Worm (Caenorhabditis elegans) whole organism, young adult: Measurements from ENCODE around the gene C08F11.3.

Experiments
- B0019.2 ChIP-seq: fragments of 200-800 bp; sonication (Bioruptor generic); conservative IDR thresholded peaks from 2 replicates; pipeline ENCODE4 v1.3.6; 2022; ENCODE audit warnings: missing genetic modification reagents, missing genetic modification characterization, missing compliant biosample characterization
- C17E4.6 ChIP-seq: fragments of 200-800 bp; sonication (Bioruptor generic); IDR thresholded peaks from 2 replicates; pipeline ENCODE4 v1.3.6; 2022; ENCODE audit warnings: missing genetic modification reagents, missing genetic modification characterization, missing compliant biosample characterization
- F10E7.11 ChIP-seq: sonication (generic microtip); optimal IDR thresholded peaks from 2 replicates; lab custom pipeline; 2017; ENCODE audit warnings: mild to moderate bottlenecking, missing genetic modification characterization, moderate library complexity, missing compliant biosample characterization
- F22D6.2 ChIP-seq: sonication (generic microtip); optimal IDR thresholded peaks from 2 replicates; lab custom pipeline; 2016; ENCODE audit warnings: mild to moderate bottlenecking, missing genetic modification characterization, missing compliant biosample characterization
- F57C9.4 ChIP-seq: sonication (generic microtip); optimal IDR thresholded peaks from 2 replicates; lab custom pipeline; 2017; ENCODE audit warnings: mild to moderate bottlenecking, missing genetic modification characterization, missing compliant biosample characterization
- aptf-3 ChIP-seq: fragments of 200-800 bp; sonication (Bioruptor generic); IDR thresholded peaks from 2 replicates; pipeline ENCODE4 v1.3.6; 2022; ENCODE audit warnings: missing genetic modification characterization, missing compliant biosample characterization
- attf-3 ChIP-seq: fragments of 200-800 bp; sonication (Bioruptor generic); conservative IDR thresholded peaks from 2 replicates; pipeline ENCODE4 v1.3.6; 2022; ENCODE audit warnings: missing genetic modification reagents, missing genetic modification characterization, missing compliant biosample characterization
- cebp-1 ChIP-seq, 2 experiments: fragments of 200-800 bp in 1 of 2; sonication (Bioruptor generic) in 1 of 2; sonication (generic microtip) in 1 of 2; IDR thresholded peaks in 1 of 2; optimal IDR thresholded peaks in 1 of 2; 2 replicates each; pipeline versions ENCODE4 v1.3.6 to Lab custom; 2017 to 2022; ENCODE audit warnings: missing compliant biosample characterization in 2 of 2, missing genetic modification characterization in 2 of 2, mild to moderate bottlenecking in 1 of 2, missing genetic modification reagents in 1 of 2, moderate library complexity in 1 of 2
- ceh-58 ChIP-seq: fragments of 200-800 bp; sonication (Bioruptor generic); IDR thresholded peaks from 2 replicates; pipeline ENCODE4 v1.3.6; 2022; ENCODE audit warnings: missing genetic modification characterization, missing compliant biosample characterization
- ceh-91 ChIP-seq: fragments of 200-800 bp; sonication (Bioruptor generic); IDR thresholded peaks from 2 replicates; pipeline ENCODE4 v1.3.6; 2022; ENCODE audit warnings: missing genetic modification reagents, missing genetic modification characterization, missing compliant biosample characterization
- ets-4 ChIP-seq: fragments of 200-800 bp; sonication (Bioruptor generic); optimal IDR thresholded peaks from 2 replicates; lab custom pipeline; 2018; ENCODE audit warnings: mild to moderate bottlenecking, missing genetic modification characterization, missing compliant biosample characterization
- him-1 ChIP-seq: sonication (generic microtip); optimal IDR thresholded peaks from 2 replicates; lab custom pipeline; 2016; ENCODE audit warnings: missing genotype, missing genetic modification reagents, missing genetic modification characterization, missing compliant biosample characterization
- hrde-1 ChIP-seq: sonication (generic microtip); optimal IDR thresholded peaks from 2 replicates; lab custom pipeline; 2016; ENCODE audit warnings: missing genetic modification characterization, mild to moderate bottlenecking, missing compliant biosample characterization, moderate library complexity, missing genotype, missing genetic modification reagents, borderline replicate concordance
- lag-1 ChIP-seq: fragments of 200-800 bp; sonication (Bioruptor generic); IDR thresholded peaks from 2 replicates; pipeline ENCODE4 v1.3.6; 2022; ENCODE audit warnings: missing genetic modification reagents, missing genetic modification characterization, missing compliant biosample characterization
- let-526 ChIP-seq: fragments of 200-800 bp; sonication (Bioruptor generic); IDR thresholded peaks from 2 replicates; pipeline ENCODE4 v1.3.6; 2022; ENCODE audit warnings: missing genetic modification reagents, missing genetic modification characterization, missing compliant biosample characterization
- lin-26 ChIP-seq: fragments of 200-800 bp; sonication (Bioruptor generic); IDR thresholded peaks from 2 replicates; pipeline ENCODE4 v1.3.6; 2022; ENCODE audit warnings: missing genetic modification reagents, missing genetic modification characterization, missing compliant biosample characterization
- lsl-1 ChIP-seq: fragments of 200-800 bp; sonication (Bioruptor generic); optimal IDR thresholded peaks from 2 replicates; lab custom pipeline; 2018; ENCODE audit warnings: mild to moderate bottlenecking, missing genetic modification characterization, moderate library complexity, missing compliant biosample characterization
- madf-10 ChIP-seq: sonication (generic microtip); optimal IDR thresholded peaks from 2 replicates; lab custom pipeline; 2016; ENCODE audit warnings: mild to moderate bottlenecking, missing genetic modification characterization, missing compliant biosample characterization
- mes-4 ChIP-seq: sonication (generic microtip); optimal IDR thresholded peaks from 2 replicates; lab custom pipeline; 2016; ENCODE audit warnings: missing genotype, missing genetic modification characterization, missing compliant biosample characterization
- nfyb-1 ChIP-seq: fragments of 200-800 bp; sonication (Bioruptor generic); IDR thresholded peaks from 2 replicates; pipeline ENCODE4 v1.3.6; 2022; ENCODE audit warnings: missing genetic modification reagents, missing genetic modification characterization, missing compliant biosample characterization
- nhr-179 ChIP-seq: sonication (generic microtip); optimal IDR thresholded peaks from 2 replicates; lab custom pipeline; 2016; ENCODE audit warnings: mild to moderate bottlenecking, missing genetic modification characterization, missing compliant biosample characterization
- nhr-80 ChIP-seq: sonication (generic microtip); optimal IDR thresholded peaks from 2 replicates; lab custom pipeline; 2016; ENCODE audit warnings: missing genetic modification characterization, missing compliant biosample characterization
- rec-8 ChIP-seq, 2 experiments: sonication (generic microtip); optimal IDR thresholded peaks; 2 replicates each; lab custom pipeline; 2016; ENCODE audit warnings: mild to moderate bottlenecking in 2 of 2, missing genetic modification characterization in 2 of 2, missing genetic modification reagents in 2 of 2, missing genotype in 2 of 2, missing biosample characterization in 1 of 2, missing compliant biosample characterization in 1 of 2, moderate library complexity in 1 of 2
- repo-1 ChIP-seq: sonication (generic microtip); optimal IDR thresholded peaks from 2 replicates; lab custom pipeline; 2017; ENCODE audit warnings: mild to moderate bottlenecking, missing genetic modification characterization, missing compliant biosample characterization
- sea-2 ChIP-seq: fragments of 200-800 bp; sonication (Bioruptor generic); IDR thresholded peaks from 2 replicates; pipeline ENCODE4 v1.3.6; 2022; ENCODE audit warnings: missing genetic modification characterization, missing compliant biosample characterization
- snpc-4 ChIP-seq, 5 experiments: fragments of 150-350 bp in 1 of 5; sonication (generic microtip) in 4 of 5; optimal IDR thresholded peaks; 2 replicates each; lab custom pipeline; 2014 to 2018; ENCODE audit warnings: missing genetic modification characterization in 5 of 5, missing biosample characterization in 3 of 5, antibody characterized with exemption in 2 of 5, mild to moderate bottlenecking in 2 of 5, missing compliant biosample characterization in 2 of 5, missing genotype in 2 of 5, moderate library complexity in 2 of 5, missing genetic modification reagents in 1 of 5
- tbx-9 ChIP-seq: sonication (generic microtip); optimal IDR thresholded peaks from 2 replicates; lab custom pipeline; 2016; ENCODE audit warnings: borderline replicate concordance, missing genetic modification characterization, inconsistent platforms, missing compliant biosample characterization
- unc-130 ChIP-seq: sonication (generic microtip); optimal IDR thresholded peaks from 2 replicates; lab custom pipeline; 2016; ENCODE audit warnings: missing genetic modification reagents, missing genetic modification characterization, missing compliant biosample characterization
- unc-62 ChIP-seq: fragments of 150-350 bp; optimal IDR thresholded peaks from 2 replicates; lab custom pipeline; 2014; ENCODE audit warnings: missing biosample characterization, missing genetic modification reagents, missing genetic modification characterization
- zfh-2 ChIP-seq: fragments of 200-800 bp; sonication (Bioruptor generic); conservative IDR thresholded peaks from 2 replicates; pipeline ENCODE4 v1.3.6; 2022; ENCODE audit warnings: missing genetic modification reagents, missing genetic modification characterization, missing compliant biosample characterization
- ztf-22 ChIP-seq: fragments of 200-800 bp; sonication (Bioruptor generic); optimal IDR thresholded peaks from 2 replicates; lab custom pipeline; 2018; ENCODE audit warnings: mild to moderate bottlenecking, missing genetic modification characterization, moderate library complexity, missing compliant biosample characterization
- ztf-3 ChIP-seq: fragments of 200-800 bp; sonication (Bioruptor generic); optimal IDR thresholded peaks from 2 replicates; lab custom pipeline; 2018; ENCODE audit warnings: mild to moderate bottlenecking, missing genetic modification characterization, missing compliant biosample characterization

Gene C08F11.3

DNA sequence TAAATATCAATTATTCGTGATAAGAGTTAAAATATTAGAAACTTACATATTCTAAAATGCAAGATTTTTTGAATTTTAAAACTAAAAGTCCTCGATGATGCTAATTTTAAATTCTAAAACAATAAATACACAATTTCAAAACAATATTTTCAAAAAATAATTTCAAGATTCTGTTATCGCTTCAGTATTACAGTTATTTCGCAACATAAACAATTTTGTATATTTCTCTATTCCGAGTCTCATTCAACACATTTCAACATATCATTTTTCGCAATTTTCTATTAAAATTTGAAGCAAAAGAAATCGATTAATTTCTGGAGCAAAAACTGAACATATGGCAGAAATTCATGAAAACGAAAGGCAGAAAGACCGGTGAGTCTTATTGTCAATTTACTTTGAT, 13.9 kb downstream of the C08F11.3 start, which contains the start of gene fbxa-98:
Gene fbxa-98 (plus strand): TSS at position 243 of the 400 bp plus-strand sequence.
- no peak for TF ChIP-seq madf-10 (tag; lab: Kevin White, UChicago)
- TF ChIP-seq ztf-22, result no peak
- TF ChIP-seq ceh-91 (GFP tag; lab: Robert Waterston, UW), result no peak
- no peak for TF ChIP-seq F10E7.11 (tag; lab: Kevin White, UChicago)
- peak; percentile 81; the same call in 1 of the 2 replicates for TF ChIP-seq cebp-1 (GFP tag; IDR thresholded peaks at IDR 0.05; lab: Robert Waterston, UW)
- TF ChIP-seq cebp-1 (tag; optimal IDR thresholded peaks at IDR 0.05; lab: Kevin White, UChicago), result no peak
- TF ChIP-seq ztf-3 (GFP tag; lab: Kevin White, UChicago), result no peak

DNA sequence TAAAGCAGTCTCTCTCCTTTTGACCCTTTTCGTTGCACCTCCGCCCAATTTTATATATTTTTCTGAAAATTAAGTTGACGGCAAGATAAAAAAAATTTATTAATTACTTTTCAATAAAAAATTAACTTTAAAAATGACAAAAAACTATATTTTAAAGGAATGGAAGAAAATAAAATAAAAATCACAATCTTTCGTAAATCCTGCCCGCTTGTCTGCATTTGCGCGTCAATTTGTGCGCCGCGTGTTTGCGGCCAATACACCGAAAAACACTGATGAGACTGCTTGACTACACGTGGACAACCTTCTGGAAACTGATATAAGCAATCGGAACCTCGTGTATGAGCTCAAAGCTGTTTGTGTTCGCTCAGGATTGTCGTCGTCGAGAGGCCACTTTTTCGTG, 17.7 kb downstream of the C08F11.3 start, which contains the start of gene C08F11.7:
Gene C08F11.7 (plus strand): TSS at position 301 of the 400 bp plus-strand sequence.
- TF ChIP-seq snpc-4 (GFP tag; optimal IDR thresholded peaks at IDR 0.05; lab: Kevin White, UChicago) (no peak), snpc-4 (tag; optimal IDR thresholded peaks at IDR 0.05; lab: Kevin White, UChicago) (peak in 1 of 4 experiments; percentile 68), ceh-58 (GFP tag; lab: Robert Waterston, UW) (no peak), F57C9.4 (tag; lab: Kevin White, UChicago) (no peak), him-1 (tag; lab: Kevin White, UChicago) (no peak), lag-1 (GFP tag; lab: Robert Waterston, UW) (no peak)

DNA sequence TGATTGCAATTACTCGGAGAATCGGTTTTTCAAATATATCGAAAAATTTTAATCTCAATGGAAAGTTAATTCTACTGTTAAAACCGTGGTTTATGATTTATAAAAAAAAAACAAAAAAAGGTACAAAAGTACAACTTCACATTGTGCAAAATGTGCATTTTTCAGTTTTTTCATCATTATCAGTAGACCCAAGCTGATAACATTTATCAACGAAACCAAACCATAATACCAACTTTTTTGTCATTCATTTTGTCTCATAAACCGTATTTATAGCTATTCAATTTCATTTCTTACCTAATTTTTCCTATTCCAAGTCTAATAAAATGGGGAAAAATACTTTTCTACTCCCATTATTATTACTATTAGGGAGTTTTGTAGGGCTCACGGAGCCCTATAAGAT, 19.7 kb downstream of the C08F11.3 start, which contains the start of gene ugt-22:
Gene ugt-22 (plus strand): TSS at position 234 of the 400 bp plus-strand sequence.
- peak; percentile 50 for TF ChIP-seq nhr-80 (tag; lab: Kevin White, UChicago)
- no peak for TF ChIP-seq B0019.2 (GFP tag; lab: Robert Waterston, UW)

DNA sequence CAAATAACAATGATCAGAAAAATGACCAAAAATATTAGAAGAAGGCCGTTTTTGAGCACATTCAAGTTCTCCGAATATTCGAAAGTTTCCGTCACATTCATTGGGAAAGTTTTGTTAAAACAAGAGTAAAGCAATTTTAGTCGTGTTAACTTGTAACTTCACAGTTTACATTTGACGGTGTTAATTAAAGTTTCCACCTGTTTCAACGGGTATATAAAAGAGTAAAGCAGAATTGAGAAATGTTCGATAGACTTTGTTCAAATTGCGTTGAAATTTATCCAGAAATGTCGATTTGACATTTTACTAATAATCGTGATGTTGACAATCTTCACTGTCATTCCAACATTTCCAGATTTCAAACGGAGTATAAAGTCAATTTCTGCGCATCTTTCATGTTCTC, 26.5 kb downstream of the C08F11.3 start, which contains the start of gene srz-29:
Gene srz-29 (minus strand): TSS at position 101 of the 400 bp plus-strand sequence.
- TF ChIP-seq tbx-9 (tag; lab: Kevin White, UChicago), result no peak
- no peak for TF ChIP-seq repo-1 (tag; lab: Kevin White, UChicago)
- TF ChIP-seq attf-3 (GFP tag; lab: Robert Waterston, UW), result no peak
- no peak for TF ChIP-seq him-1 (tag; lab: Kevin White, UChicago)
- TF ChIP-seq ets-4, result no peak
- no peak for TF ChIP-seq nhr-179
- no peak for TF ChIP-seq let-526 (GFP tag; lab: Robert Waterston, UW)
- TF ChIP-seq sea-2 (GFP tag; lab: Robert Waterston, UW), result no peak
- no peak for TF ChIP-seq rec-8 (tag; optimal IDR thresholded peaks at IDR 0.05; lab: Kevin White, UChicago)
- TF ChIP-seq aptf-3, result no peak

DNA sequence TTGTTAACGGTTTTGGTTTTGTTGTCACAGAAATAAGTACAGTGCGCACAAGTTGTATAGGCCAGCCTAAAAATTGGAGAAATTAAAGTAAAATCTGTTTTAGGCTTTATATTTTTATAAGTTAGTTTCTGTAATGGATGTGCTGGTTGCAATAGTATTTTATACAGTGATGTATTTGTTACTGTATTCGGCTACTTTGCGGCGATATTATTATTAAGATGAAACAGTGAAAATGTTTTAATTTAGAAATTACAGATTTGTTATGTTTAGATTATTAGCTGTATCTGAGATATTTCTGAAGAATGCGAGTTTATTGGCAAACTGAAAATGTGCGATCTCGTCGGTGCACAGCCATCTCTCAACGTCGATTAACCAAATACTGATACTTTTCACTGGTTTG, 28.3 kb downstream of the C08F11.3 start, which contains the start of gene ule-4:
Gene ule-4 (minus strand): TSS at position 101 of the 400 bp plus-strand sequence.
- TF ChIP-seq him-1 (tag; lab: Kevin White, UChicago), result no peak
- TF ChIP-seq C17E4.6 (GFP tag; lab: Robert Waterston, UW), result no peak
- TF ChIP-seq ets-4, result no peak
- TF ChIP-seq lin-26 (GFP tag; lab: Robert Waterston, UW), result no peak
- no peak for TF ChIP-seq hrde-1 (tag; lab: Kevin White, UChicago)
- TF ChIP-seq ceh-58 (GFP tag; lab: Robert Waterston, UW), result no peak

DNA sequence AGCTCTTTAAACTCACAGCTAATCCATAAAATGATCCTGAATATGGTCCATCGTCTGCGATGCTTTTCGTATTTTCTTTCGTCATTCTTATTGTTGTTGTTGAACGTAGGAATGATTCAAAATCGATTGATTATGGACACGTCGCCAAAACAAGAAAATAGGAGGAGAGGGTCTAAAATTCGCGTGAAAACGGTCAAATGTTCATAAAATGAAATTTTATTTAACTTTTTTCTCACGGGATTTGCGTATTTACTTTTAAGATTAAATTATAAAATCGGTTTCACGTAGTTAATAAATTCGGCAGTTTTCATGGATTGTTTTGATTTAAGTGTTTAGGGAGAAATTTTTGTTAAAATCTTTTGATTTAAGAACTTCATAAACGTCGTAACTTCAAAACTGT, 29.8 kb downstream of the C08F11.3 start, which contains the start of gene C08F11.10:
Gene C08F11.10 (minus strand): TSS at position 101 of the 400 bp plus-strand sequence.
- TF ChIP-seq zfh-2 (GFP tag; lab: Robert Waterston, UW), result no peak
- no peak for TF ChIP-seq F22D6.2 (tag; lab: Kevin White, UChicago)
- TF ChIP-seq nfyb-1, result no peak
- no peak for TF ChIP-seq cebp-1 (GFP tag; IDR thresholded peaks at IDR 0.05; lab: Robert Waterston, UW)
- no peak for TF ChIP-seq cebp-1 (tag; optimal IDR thresholded peaks at IDR 0.05; lab: Kevin White, UChicago)
- TF ChIP-seq mes-4, result no peak
- no peak for TF ChIP-seq lsl-1
- no peak for TF ChIP-seq unc-130 (GFP tag; lab: Kevin White, UChicago)
- TF ChIP-seq unc-62 (GFP tag; lab: Kevin White, UChicago), result no peak
